Fruit fly (Drosophila melanogaster) whole organism, embryonic: ENCODE results near the gene CG2841.

Experiments used
- Antp ChIP-seq: fragments of 200-800 bp; sonication (Bioruptor generic); optimal IDR thresholded peaks from 3 replicates; lab custom pipeline; 2016; ENCODE audit warnings: missing biosample characterization, missing genetic modification characterization
- CG10267 ChIP-seq: fragments of 200-800 bp; sonication (Bioruptor generic); optimal IDR thresholded peaks from 2 replicates; lab custom pipeline; 2018; ENCODE audit warnings: missing biosample characterization, mild to moderate bottlenecking, missing genetic modification characterization, moderate library complexity
- CG11560 ChIP-seq: fragments of 200-800 bp; sonication (Bioruptor generic); IDR thresholded peaks from 3 replicates; pipeline ENCODE4 v1.3.6; 2022; ENCODE audit warnings: missing biosample characterization, missing genetic modification characterization
- CG11723 ChIP-seq: fragments of 200-800 bp; sonication (Bioruptor generic); optimal IDR thresholded peaks from 2 replicates; lab custom pipeline; 2017; ENCODE audit warnings: missing biosample characterization, mild to moderate bottlenecking, missing genetic modification characterization
- CG12744 ChIP-seq: fragments of 200-800 bp; sonication (Bioruptor generic); optimal IDR thresholded peaks from 2 replicates; lab custom pipeline; 2016; ENCODE audit warnings: missing biosample characterization, missing genetic modification characterization
- CG12769 ChIP-seq: fragments of 200-800 bp; sonication (Bioruptor generic); optimal IDR thresholded peaks from 2 replicates; lab custom pipeline; 2019; ENCODE audit warnings: missing biosample characterization, mild to moderate bottlenecking, missing genetic modification characterization, moderate library complexity
- CG14860 ChIP-seq: fragments of 200-800 bp; sonication (Bioruptor generic); IDR thresholded peaks from 3 replicates; pipeline ENCODE4 v1.3.6; 2022; ENCODE audit warnings: missing biosample characterization, missing genetic modification characterization; ENCODE audit not compliant: partially characterized antibody
- CG14965 ChIP-seq: fragments of 200-800 bp; sonication (Bioruptor generic); optimal IDR thresholded peaks from 2 replicates; lab custom pipeline; 2016; ENCODE audit warnings: missing biosample characterization, missing genetic modification characterization, borderline replicate concordance
- CG15696 ChIP-seq: fragments of 200-800 bp; sonication (Bioruptor generic); optimal IDR thresholded peaks from 2 replicates; lab custom pipeline; 2019; ENCODE audit warnings: missing biosample characterization, mild to moderate bottlenecking, missing genetic modification characterization, moderate library complexity
- CG1602 ChIP-seq: fragments of 200-800 bp; sonication (Bioruptor generic); optimal IDR thresholded peaks from 3 replicates; lab custom pipeline; 2016; ENCODE audit warnings: missing biosample characterization, missing genetic modification characterization
- CG16813 ChIP-seq: fragments of 200-800 bp; sonication (Bioruptor generic); IDR thresholded peaks from 3 replicates; pipeline ENCODE4 v1.3.6; 2022; ENCODE audit warnings: missing biosample characterization, missing genetic modification characterization; ENCODE audit not compliant: partially characterized antibody
- CG16863 ChIP-seq: fragments of 200-800 bp; sonication (Bioruptor generic); optimal IDR thresholded peaks from 3 replicates; lab custom pipeline; 2016; ENCODE audit warnings: missing biosample characterization, missing genetic modification characterization
- CG17568 ChIP-seq: fragments of 200-800 bp; sonication (Bioruptor generic); optimal IDR thresholded peaks from 2 replicates; lab custom pipeline; 2018; ENCODE audit warnings: missing biosample characterization, mild to moderate bottlenecking, missing genetic modification characterization, moderate library complexity
- CG17612 ChIP-seq: fragments of 200-800 bp; sonication (Bioruptor generic); IDR thresholded peaks from 2 replicates; pipeline ENCODE4 v1.3.6; 2022; ENCODE audit warnings: missing biosample characterization, missing genetic modification characterization
- CG33557 ChIP-seq: fragments of 200-800 bp; sonication (Bioruptor generic); optimal IDR thresholded peaks from 2 replicates; lab custom pipeline; 2019; ENCODE audit warnings: missing biosample characterization, mild to moderate bottlenecking, missing genetic modification characterization, moderate library complexity
- CG3407 ChIP-seq: fragments of 200-800 bp; sonication (Bioruptor generic); optimal IDR thresholded peaks from 2 replicates; lab custom pipeline; 2018; ENCODE audit warnings: missing biosample characterization, mild to moderate bottlenecking, missing genetic modification characterization
- CG34224 ChIP-seq: fragments of 200-800 bp; sonication (Bioruptor generic); IDR thresholded peaks from 3 replicates; pipeline ENCODE4 v1.3.6; 2022; ENCODE audit warnings: missing biosample characterization, missing genetic modification characterization; ENCODE audit not compliant: partially characterized antibody
- CG5180 ChIP-seq: fragments of 200-800 bp; sonication (Bioruptor generic); optimal IDR thresholded peaks from 3 replicates; lab custom pipeline; 2017; ENCODE audit warnings: missing biosample characterization, missing genetic modification characterization, mild to moderate bottlenecking, moderate library complexity, missing genetic modification reagents
- CG6272 ChIP-seq: fragments of 200-800 bp; sonication (Bioruptor generic); IDR thresholded peaks from 2 replicates; pipeline ENCODE4 v1.3.6; 2022; ENCODE audit warnings: missing biosample characterization, missing genetic modification characterization
- CG6813 ChIP-seq: fragments of 200-800 bp; sonication (Bioruptor generic); optimal IDR thresholded peaks from 2 replicates; lab custom pipeline; 2017; ENCODE audit warnings: missing biosample characterization, missing genetic modification characterization, mild to moderate bottlenecking, moderate library complexity, missing genetic modification reagents
- CG7271 ChIP-seq: fragments of 200-800 bp; sonication (Bioruptor generic); optimal IDR thresholded peaks from 2 replicates; lab custom pipeline; 2018; ENCODE audit warnings: missing biosample characterization, mild to moderate bottlenecking, missing genetic modification characterization, moderate library complexity
- CG7556 ChIP-seq: fragments of 200-800 bp; sonication (Bioruptor generic); optimal IDR thresholded peaks from 2 replicates; lab custom pipeline; 2017; ENCODE audit warnings: missing biosample characterization, mild to moderate bottlenecking, missing genetic modification characterization
- CG7745 ChIP-seq: fragments of 200-800 bp; sonication (Bioruptor generic); optimal IDR thresholded peaks from 2 replicates; lab custom pipeline; 2018; ENCODE audit warnings: missing biosample characterization, mild to moderate bottlenecking, missing genetic modification characterization, moderate library complexity
- CG9797 ChIP-seq: fragments of 200-800 bp; sonication (Bioruptor generic); optimal IDR thresholded peaks from 3 replicates; lab custom pipeline; 2018; ENCODE audit warnings: missing biosample characterization, mild to moderate bottlenecking, missing genetic modification characterization
- CTCF ChIP-seq: fragments of 200-800 bp; sonication (Bioruptor generic); optimal IDR thresholded peaks from 2 replicates; lab custom pipeline; 2017; ENCODE audit warnings: missing biosample characterization, mild to moderate bottlenecking, missing genetic modification characterization, moderate library complexity
- CrebB ChIP-seq: fragments of 200-800 bp; sonication (Bioruptor generic); optimal IDR thresholded peaks from 3 replicates; lab custom pipeline; 2018; ENCODE audit warnings: missing biosample characterization, mild to moderate bottlenecking, missing genetic modification characterization
- Dek ChIP-seq: fragments of 200-800 bp; sonication (Bioruptor generic); optimal IDR thresholded peaks from 3 replicates; lab custom pipeline; 2019; ENCODE audit warnings: missing biosample characterization, mild to moderate bottlenecking, missing genetic modification characterization, moderate library complexity
- Dp ChIP-seq: fragments of 200-800 bp; sonication (Bioruptor generic); optimal IDR thresholded peaks from 2 replicates; lab custom pipeline; 2018; ENCODE audit warnings: missing biosample characterization, mild to moderate bottlenecking, missing genetic modification characterization, moderate library complexity
- HLHmδ ChIP-seq: fragments of 200-800 bp; sonication (Bioruptor generic); optimal IDR thresholded peaks from 2 replicates; lab custom pipeline; 2018; ENCODE audit warnings: missing biosample characterization, mild to moderate bottlenecking, missing genetic modification characterization, moderate library complexity
- Hey ChIP-seq: fragments of 200-800 bp; sonication (Bioruptor generic); optimal IDR thresholded peaks from 3 replicates; lab custom pipeline; 2018; ENCODE audit warnings: missing biosample characterization, mild to moderate bottlenecking, missing genetic modification characterization
- Jarid2 ChIP-seq: fragments of 200-800 bp; sonication (Bioruptor generic); optimal IDR thresholded peaks from 3 replicates; lab custom pipeline; 2017; ENCODE audit warnings: mild to moderate bottlenecking, missing biosample characterization, missing genetic modification reagents, missing genetic modification characterization
- Kr ChIP-seq: fragments of 200-800 bp; sonication (Bioruptor generic); optimal IDR thresholded peaks from 2 replicates; lab custom pipeline; 2017; ENCODE audit warnings: missing biosample characterization, mild to moderate bottlenecking, missing genetic modification characterization
- Lpt ChIP-seq: fragments of >200 bp; optimal IDR thresholded peaks from 2 replicates; lab custom pipeline; 2018; ENCODE audit warnings: missing biosample characterization, missing genetic modification characterization
- Nf-YB ChIP-seq: fragments of 200-800 bp; sonication (Bioruptor generic); optimal IDR thresholded peaks from 3 replicates; lab custom pipeline; 2019; ENCODE audit warnings: missing biosample characterization, mild to moderate bottlenecking, missing genetic modification characterization, moderate library complexity
- Sox102F ChIP-seq: fragments of 200-800 bp; sonication (Bioruptor generic); optimal IDR thresholded peaks from 2 replicates; lab custom pipeline; 2018; ENCODE audit warnings: missing biosample characterization, mild to moderate bottlenecking, missing genetic modification characterization, moderate library complexity
- Tbp ChIP-seq: fragments of >200 bp; optimal IDR thresholded peaks from 2 replicates; lab custom pipeline; 2018; ENCODE audit warnings: missing biosample characterization, missing genetic modification characterization
- Trl ChIP-seq, 3 experiments: fragments of >200 bp in 2 of 3; fragments of 200-800 bp in 1 of 3; sonication (Bioruptor generic) in 1 of 3; optimal IDR thresholded peaks; 2 replicates in 1 of 3; 3 replicates in 2 of 3; lab custom pipeline; 2016 to 2017; ENCODE audit warnings: missing biosample characterization in 1 of 3, missing genetic modification characterization in 1 of 3
- ewg ChIP-seq: fragments of 200-800 bp; sonication (Bioruptor generic); optimal IDR thresholded peaks from 3 replicates; lab custom pipeline; 2017; ENCODE audit warnings: mild to moderate bottlenecking, missing biosample characterization, missing genetic modification reagents, missing genetic modification characterization
- fd102C ChIP-seq: fragments of 200-800 bp; sonication (Bioruptor generic); optimal IDR thresholded peaks from 2 replicates; lab custom pipeline; 2018; ENCODE audit warnings: missing biosample characterization, mild to moderate bottlenecking, missing genetic modification characterization, moderate library complexity
- grn ChIP-seq: fragments of 200-800 bp; sonication (Bioruptor generic); optimal IDR thresholded peaks from 3 replicates; lab custom pipeline; 2017; ENCODE audit warnings: missing biosample characterization, missing genetic modification characterization
- kni ChIP-seq: fragments of 200-800 bp; sonication (Bioruptor generic); optimal IDR thresholded peaks from 3 replicates; lab custom pipeline; 2017; ENCODE audit warnings: mild to moderate bottlenecking, missing biosample characterization, missing genetic modification reagents, missing genetic modification characterization
- lbe ChIP-seq: fragments of 200-800 bp; sonication (Bioruptor generic); optimal IDR thresholded peaks from 2 replicates; lab custom pipeline; 2016; ENCODE audit warnings: missing biosample characterization, mild to moderate bottlenecking, missing genetic modification characterization
- nerfin-1 ChIP-seq: fragments of 200-800 bp; sonication (Bioruptor generic); optimal IDR thresholded peaks from 3 replicates; lab custom pipeline; 2019; ENCODE audit warnings: missing biosample characterization, mild to moderate bottlenecking, missing genetic modification characterization, moderate library complexity
- pfk ChIP-seq: fragments of 200-800 bp; sonication (Bioruptor generic); optimal IDR thresholded peaks from 2 replicates; lab custom pipeline; 2018; ENCODE audit warnings: missing biosample characterization, mild to moderate bottlenecking, missing genetic modification characterization, moderate library complexity
- pros ChIP-seq: fragments of 200-800 bp; sonication (Bioruptor generic); optimal IDR thresholded peaks from 3 replicates; lab custom pipeline; 2019; ENCODE audit warnings: missing biosample characterization, mild to moderate bottlenecking, missing genetic modification characterization, moderate library complexity
- sens ChIP-seq: fragments of 200-800 bp; sonication (Bioruptor generic); peaks from one replicate; lab custom pipeline; 2016; ENCODE audit warnings: missing biosample characterization, missing genetic modification characterization
- wor ChIP-seq: fragments of 200-800 bp; sonication (Bioruptor generic); IDR thresholded peaks from 2 replicates; pipeline ENCODE4 v1.3.6; 2022; ENCODE audit warnings: missing biosample characterization, missing genetic modification characterization

The CG2841 gene

DNA sequence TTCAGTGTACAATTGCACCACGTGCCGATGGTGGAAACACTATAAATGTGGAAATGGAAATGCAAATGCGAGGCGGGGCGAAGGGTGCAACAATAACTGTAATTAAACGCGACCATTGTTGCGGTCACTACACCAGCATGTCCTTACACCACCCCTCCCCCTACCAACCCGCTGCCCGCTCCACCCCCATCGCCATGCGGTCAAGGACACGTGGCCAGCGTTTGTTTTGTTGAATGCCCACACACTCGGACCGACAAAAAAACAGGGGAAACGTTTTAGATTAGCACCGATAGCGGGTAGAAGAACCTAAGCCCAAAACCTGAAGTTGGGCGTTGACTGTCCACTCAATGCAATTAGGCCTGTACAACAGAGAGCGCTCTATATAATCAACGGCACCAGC is 28.4 kb upstream of the CG2841 start:
- TF ChIP-seq CG7271 (tag; lab: Kevin White, UChicago): no peak
- no peak for TF ChIP-seq CG1602 (GFP tag; lab: Kevin White, UChicago)
- TF ChIP-seq wor (GFP tag; lab: Robert Waterston, UW): no peak
- TF ChIP-seq nerfin-1: peak; percentile 69
- no peak for TF ChIP-seq CG17612 (GFP tag; lab: Robert Waterston, UW)
- no peak for TF ChIP-seq CG15696 (tag; lab: Kevin White, UChicago)
- TF ChIP-seq Sox102F (GFP tag; lab: Kevin White, UChicago): no peak
- TF ChIP-seq CG10267: no peak
- TF ChIP-seq CG11723: no peak
- no peak for TF ChIP-seq Dek (tag; lab: Kevin White, UChicago)
- TF ChIP-seq Hey (tag; lab: Kevin White, UChicago): peak; percentile 60
- TF ChIP-seq CG11560 (tag; lab: Robert Waterston, UW): no peak
- no peak for TF ChIP-seq CG5180 (GFP tag; lab: Kevin White, UChicago)
- TF ChIP-seq CG7556 (GFP tag; lab: Kevin White, UChicago): no peak
- no peak for TF ChIP-seq CG3407 (GFP tag; lab: Kevin White, UChicago)

DNA sequence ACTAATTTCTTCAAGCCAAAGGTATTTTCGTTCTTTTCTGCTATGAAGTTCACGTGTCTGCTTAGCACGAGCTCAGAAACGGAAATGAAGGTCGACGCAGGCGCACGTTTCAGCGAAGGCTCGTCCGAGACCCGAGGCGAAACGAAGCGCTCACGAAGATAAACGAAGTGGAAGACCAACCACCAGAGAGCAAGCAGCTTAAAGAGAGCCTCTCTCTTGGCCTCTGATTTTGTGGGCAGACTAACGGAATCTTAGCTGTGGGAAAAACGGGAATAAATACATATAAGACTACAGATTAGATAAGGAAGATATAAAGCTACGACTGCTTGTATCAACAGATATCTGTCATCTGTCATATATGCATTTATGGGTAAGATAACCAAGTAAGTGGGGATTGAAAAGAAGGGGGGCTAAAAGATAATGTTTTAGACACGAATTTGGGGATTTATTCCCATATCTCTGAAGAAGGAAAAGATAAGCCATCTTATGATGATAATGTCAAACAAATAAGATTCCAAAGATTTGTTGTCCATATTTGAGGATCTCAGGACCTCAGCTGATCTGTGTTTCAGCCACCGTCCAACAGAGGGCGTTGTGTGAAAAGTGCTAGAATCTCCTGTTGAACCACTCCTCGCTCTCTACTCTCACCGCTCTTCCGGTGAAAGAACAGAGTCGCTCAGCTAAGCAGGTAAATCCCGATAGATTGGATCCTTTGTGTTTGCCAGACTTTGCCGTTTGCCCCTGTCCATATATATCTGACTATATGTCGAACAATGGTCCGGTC is 21.6 kb upstream of the CG2841 start, which contains the start of gene PsGEF:
TSS of gene PsGEF (minus strand) at position 86 of the 784 bp plus-strand sequence.
- TF ChIP-seq CG14860 (GFP tag; lab: Robert Waterston, UW) (no peak), pros (GFP tag; lab: Kevin White, UChicago) (peak; percentile 97), lbe (GFP tag; lab: Kevin White, UChicago) (no peak), CG17568 (GFP tag; lab: Kevin White, UChicago) (no peak), pfk (GFP tag; lab: Kevin White, UChicago) (no peak), Antp (no peak), CG34224 (GFP tag; lab: Robert Waterston, UW) (no peak), Trl (optimal IDR thresholded peaks at IDR 0.05; lab: Kevin White, UChicago) (peak in 1 of 2 experiments; percentile 73), Trl (GFP tag; optimal IDR thresholded peaks at IDR 0.05; lab: Kevin White, UChicago) (no peak), CG14965 (peak; percentile 95), CG6272 (GFP tag; lab: Robert Waterston, UW) (no peak), Nf-YB (GFP tag; lab: Kevin White, UChicago) (peak; percentile 9), CG7745 (peak; percentile 24), CTCF (GFP tag; lab: Kevin White, UChicago) (peak; percentile 83), ewg (GFP tag; lab: Kevin White, UChicago) (peak; percentile 16), CG12744 (GFP tag; lab: Kevin White, UChicago) (no peak), Kr (GFP tag; lab: Kevin White, UChicago) (peak; percentile 37), CG16813 (GFP tag; lab: Robert Waterston, UW) (no peak), Lpt (GFP tag; lab: Kevin White, UChicago) (peak; percentile 29), Jarid2 (GFP tag; lab: Kevin White, UChicago) (peak; percentile 43), CG33557 (GFP tag; lab: Kevin White, UChicago) (peak; percentile 15), wor (GFP tag; lab: Robert Waterston, UW) (no peak), CG16863 (GFP tag; lab: Kevin White, UChicago) (no peak), fd102C (GFP tag; lab: Kevin White, UChicago) (peak; percentile 50), Tbp (GFP tag; lab: Kevin White, UChicago) (peak; percentile 54), grn (GFP tag; lab: Kevin White, UChicago) (peak; percentile 34), CrebB (tag; lab: Kevin White, UChicago) (no peak), sens (GFP tag; lab: Kevin White, UChicago) (peak; percentile 83), CG9797 (GFP tag; lab: Kevin White, UChicago) (no peak), kni (GFP tag; lab: Kevin White, UChicago) (no peak), HLHmδ (GFP tag; lab: Kevin White, UChicago) (peak; percentile 47), CG12769 (tag; lab: Kevin White, UChicago) (no peak), CG6813 (GFP tag; lab: Kevin White, UChicago) (peak; percentile 0), Dp (GFP tag; lab: Kevin White, UChicago) (no peak)
